Worm (Caenorhabditis elegans) whole organism, midembryonic: ENCODE results near the gene F59B2.13.

ENCODE experiments used
- klf-2 ChIP-seq: fragments of 200-800 bp; sonication (Bioruptor generic); conservative IDR thresholded peaks from 2 replicates; pipeline ENCODE4 v1.3.6; 2022; ENCODE audit warnings: missing genetic modification reagents, missing genetic modification characterization, missing compliant biosample characterization
- ztf-29 ChIP-seq: fragments of 200-800 bp; sonication (Bioruptor generic); IDR thresholded peaks from 2 replicates; pipeline ENCODE4 v1.3.6; 2022; ENCODE audit warnings: missing genetic modification reagents, missing genetic modification characterization, missing compliant biosample characterization

- TF ChIP-seq klf-2 (GFP tag; lab: Robert Waterston, UW), result no peak
- no peak for TF ChIP-seq ztf-29 (GFP tag; lab: Robert Waterston, UW)
These were observed 23.7 kb upstream of the F59B2.13 start, which contains the start of gene ikke-1 for ce11 chrIII:9050600-9050999.
